Worm (Caenorhabditis elegans) whole organism, L3 larva: Measurements from ENCODE around the gene sid-5.

ENCODE experiments used
- R02D3.7 ChIP-seq: fragments of 150-350 bp; optimal IDR thresholded peaks from 2 replicates; lab custom pipeline; 2014; ENCODE audit warnings: missing biosample characterization, missing genetic modification characterization
- ZK546.5 ChIP-seq: sonication (generic microtip); optimal IDR thresholded peaks from 2 replicates; lab custom pipeline; 2017; ENCODE audit warnings: missing biosample characterization, missing genetic modification characterization
- aly-2 ChIP-seq: fragments of 150-350 bp; optimal IDR thresholded peaks from 2 replicates; lab custom pipeline; 2014; ENCODE audit warnings: missing biosample characterization, missing genetic modification characterization
- ama-1 ChIP-seq: fragments of 150-350 bp; optimal IDR thresholded peaks from 2 replicates; lab custom pipeline; 2018
- ceh-16 ChIP-seq: sonication (generic microtip); optimal IDR thresholded peaks from 2 replicates; lab custom pipeline; 2017; ENCODE audit warnings: missing biosample characterization, missing genetic modification characterization
- ceh-28 ChIP-seq: fragments of 150-350 bp; optimal IDR thresholded peaks from 2 replicates; lab custom pipeline; 2014; ENCODE audit warnings: missing biosample characterization, missing genetic modification reagents, missing genetic modification characterization
- ceh-82 ChIP-seq: fragments of 150-350 bp; optimal IDR thresholded peaks from 2 replicates; lab custom pipeline; 2014; ENCODE audit warnings: missing biosample characterization, missing genetic modification characterization
- daf-12 ChIP-seq: fragments of 150-350 bp; optimal IDR thresholded peaks from 2 replicates; lab custom pipeline; 2014; ENCODE audit warnings: missing biosample characterization, missing genetic modification reagents, missing genetic modification characterization
- egl-5 ChIP-seq: fragments of 150-350 bp; optimal IDR thresholded peaks from 2 replicates; lab custom pipeline; 2017; ENCODE audit warnings: missing biosample characterization, missing genetic modification reagents, missing genetic modification characterization, inconsistent platforms
- elt-1 ChIP-seq: fragments of 150-350 bp; optimal IDR thresholded peaks from 2 replicates; lab custom pipeline; 2014; ENCODE audit warnings: missing biosample characterization, missing genetic modification characterization
- elt-2 ChIP-seq: sonication (generic microtip); optimal IDR thresholded peaks from 2 replicates; lab custom pipeline; 2016; ENCODE audit warnings: missing genetic modification reagents, mild to moderate bottlenecking, missing genetic modification characterization, missing compliant biosample characterization
- elt-3 ChIP-seq, 3 experiments: fragments of 150-350 bp in 1 of 3; sonication (generic microtip) in 2 of 3; optimal IDR thresholded peaks; 2 replicates in 2 of 3; 4 replicates in 1 of 3; lab custom pipeline; 2014 to 2017; ENCODE audit warnings: missing biosample characterization in 3 of 3, missing genetic modification characterization in 3 of 3
- eor-1 ChIP-seq, 2 experiments: fragments of 150-350 bp; optimal IDR thresholded peaks; 2 replicates each; lab custom pipeline; 2014 to 2018; ENCODE audit warnings: missing biosample characterization in 2 of 2, missing genetic modification characterization in 2 of 2
- fkh-10 ChIP-seq: sonication (generic microtip); optimal IDR thresholded peaks from 2 replicates; lab custom pipeline; 2017; ENCODE audit warnings: missing biosample characterization, missing genetic modification reagents, missing genetic modification characterization
- fkh-2 ChIP-seq: fragments of 150-350 bp; optimal IDR thresholded peaks from 2 replicates; lab custom pipeline; 2014; ENCODE audit warnings: missing biosample characterization, missing genetic modification reagents, missing genetic modification characterization
- fos-1 ChIP-seq: fragments of 150-350 bp; optimal IDR thresholded peaks from 2 replicates; lab custom pipeline; 2014; ENCODE audit warnings: missing biosample characterization, missing genetic modification characterization
- hmg-11 ChIP-seq: sonication (generic microtip); optimal IDR thresholded peaks from 2 replicates; lab custom pipeline; 2016; ENCODE audit warnings: missing genetic modification characterization, missing compliant biosample characterization
- lin-15B ChIP-seq: fragments of 150-350 bp; optimal IDR thresholded peaks from 2 replicates; lab custom pipeline; 2014; ENCODE audit warnings: missing biosample characterization, missing genetic modification characterization
- lin-39 ChIP-seq: fragments of 150-350 bp; optimal IDR thresholded peaks from 2 replicates; lab custom pipeline; 2018; ENCODE audit warnings: missing biosample characterization, missing genetic modification reagents, missing genetic modification characterization
- lsy-12 ChIP-seq: sonication (generic microtip); optimal IDR thresholded peaks from 2 replicates; lab custom pipeline; 2016; ENCODE audit warnings: mild to moderate bottlenecking, missing genetic modification characterization, missing compliant biosample characterization
- mdl-1 ChIP-seq: fragments of 150-350 bp; optimal IDR thresholded peaks from 2 replicates; lab custom pipeline; 2014; ENCODE audit warnings: missing biosample characterization, missing genetic modification characterization
- nfya-1 ChIP-seq: sonication (generic microtip); optimal IDR thresholded peaks from 2 replicates; lab custom pipeline; 2017; ENCODE audit warnings: missing genetic modification characterization, mild to moderate bottlenecking, missing compliant biosample characterization, antibody characterized with exemption, moderate library complexity; ENCODE audit not compliant: insufficient read depth
- nhr-11 ChIP-seq: fragments of 150-350 bp; optimal IDR thresholded peaks from 2 replicates; lab custom pipeline; 2014; ENCODE audit warnings: missing biosample characterization, missing genetic modification characterization
- nhr-12 ChIP-seq: fragments of 150-350 bp; optimal IDR thresholded peaks from 2 replicates; lab custom pipeline; 2014; ENCODE audit warnings: missing biosample characterization, missing genetic modification characterization
- nhr-23 ChIP-seq: fragments of 150-350 bp; optimal IDR thresholded peaks from 2 replicates; lab custom pipeline; 2014; ENCODE audit warnings: missing biosample characterization, missing genetic modification reagents, missing genetic modification characterization
- nhr-25 ChIP-seq: sonication (generic microtip); optimal IDR thresholded peaks from 2 replicates; lab custom pipeline; 2017; ENCODE audit warnings: missing biosample characterization, missing genetic modification characterization
- nhr-28 ChIP-seq: fragments of 150-350 bp; optimal IDR thresholded peaks from 2 replicates; lab custom pipeline; 2014; ENCODE audit warnings: missing biosample characterization, missing genetic modification characterization
- nhr-43 ChIP-seq: sonication (generic microtip); optimal IDR thresholded peaks from 2 replicates; lab custom pipeline; 2016; ENCODE audit warnings: mild to moderate bottlenecking, missing genetic modification characterization, missing compliant biosample characterization; ENCODE audit not compliant: poor library complexity, severe bottlenecking
- nhr-76 ChIP-seq: fragments of 150-350 bp; sonication (generic microtip); optimal IDR thresholded peaks from 5 replicates; lab custom pipeline; 2014; ENCODE audit warnings: missing biosample characterization, missing genetic modification characterization
- nhr-77 ChIP-seq: fragments of 150-350 bp; optimal IDR thresholded peaks from 2 replicates; lab custom pipeline; 2014; ENCODE audit warnings: missing biosample characterization, missing genetic modification characterization
- pqm-1 ChIP-seq: fragments of 150-350 bp; optimal IDR thresholded peaks from 2 replicates; lab custom pipeline; 2017; ENCODE audit warnings: missing biosample characterization, missing genetic modification characterization, inconsistent platforms
- sea-2 ChIP-seq: fragments of 150-350 bp; sonication (generic microtip); optimal IDR thresholded peaks from 4 replicates; lab custom pipeline; 2014; ENCODE audit warnings: missing biosample characterization, missing genetic modification reagents, missing genetic modification characterization
- snpc-4 ChIP-seq: fragments of 150-350 bp; optimal IDR thresholded peaks from 2 replicates; lab custom pipeline; 2014; ENCODE audit warnings: missing biosample characterization, missing genetic modification characterization
- tbx-2 ChIP-seq: sonication (generic microtip); optimal IDR thresholded peaks from 2 replicates; lab custom pipeline; 2016; ENCODE audit warnings: mild to moderate bottlenecking, missing genetic modification characterization, missing compliant biosample characterization
- unc-39 ChIP-seq: sonication (generic microtip); optimal IDR thresholded peaks from 4 replicates; lab custom pipeline; 2017; ENCODE audit warnings: missing biosample characterization, missing genetic modification characterization
- zag-1 ChIP-seq: fragments of 150-350 bp; optimal IDR thresholded peaks from 2 replicates; lab custom pipeline; 2014; ENCODE audit warnings: missing biosample characterization, missing genetic modification characterization
- ztf-11 ChIP-seq: fragments of 150-350 bp; optimal IDR thresholded peaks from 2 replicates; lab custom pipeline; 2014; ENCODE audit warnings: missing biosample characterization, missing genetic modification characterization
- ztf-4 ChIP-seq: fragments of 150-350 bp; optimal IDR thresholded peaks from 2 replicates; lab custom pipeline; 2014; ENCODE audit warnings: missing biosample characterization, missing genetic modification characterization

Gene sid-5

DNA sequence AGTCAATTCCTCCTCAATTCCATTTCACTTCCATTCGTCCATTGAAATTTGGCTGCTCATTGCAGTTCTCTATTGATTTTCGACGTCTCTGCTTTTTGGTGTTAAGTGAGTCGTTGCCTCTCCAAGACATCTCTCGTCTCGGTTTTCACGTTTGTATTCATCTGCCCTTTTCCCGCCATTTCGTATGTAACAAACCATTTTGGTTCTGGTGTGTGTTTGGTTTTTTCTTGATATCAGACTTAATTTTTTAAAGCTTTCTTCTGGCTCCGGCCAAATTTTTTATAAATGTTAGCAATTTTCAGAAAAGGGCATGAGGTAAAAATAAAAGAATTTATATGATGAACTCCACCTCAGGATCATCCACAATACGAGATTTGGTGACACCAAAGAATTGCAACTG, 30.9 kb downstream of the sid-5 start, which contains the start of gene C16E9.2:
C16E9.2 (plus strand) TSS at position 301 of the 400 bp plus-strand sequence.
- TF ChIP-seq zag-1 (no peak), elt-3 (tag; optimal IDR thresholded peaks at IDR 0.05; lab: Kevin White, UChicago) (no peak), elt-2 (tag; lab: Kevin White, UChicago) (no peak), nhr-11 (tag; lab: Kevin White, UChicago) (no peak), daf-12 (tag; lab: Kevin White, UChicago) (no peak), nhr-76 (tag; lab: Kevin White, UChicago) (no peak), nhr-25 (tag; lab: Kevin White, UChicago) (no peak), ama-1 (lab: Kevin White, UChicago) (no peak), tbx-2 (tag; lab: Kevin White, UChicago) (no peak), elt-1 (no peak), mdl-1 (tag; lab: Kevin White, UChicago) (no peak), snpc-4 (tag; lab: Kevin White, UChicago) (no peak), lin-39 (tag; lab: Kevin White, UChicago) (no peak), nhr-28 (no peak), ceh-16 (no peak), pqm-1 (tag; lab: Kevin White, UChicago) (no peak), eor-1 (tag; optimal IDR thresholded peaks at IDR 0.05; lab: Kevin White, UChicago) (no peak)

ce11 chrX:6937742-6938141, 33.2 kb downstream of the sid-5 start:
- no peak for TF ChIP-seq zag-1
- TF ChIP-seq lin-15B (tag; lab: Kevin White, UChicago), result no peak
- no peak for TF ChIP-seq hmg-11 (tag; lab: Kevin White, UChicago)
- no peak for TF ChIP-seq lsy-12 (tag; lab: Kevin White, UChicago)
- no peak for TF ChIP-seq unc-39 (tag; lab: Kevin White, UChicago)
- TF ChIP-seq daf-12 (tag; lab: Kevin White, UChicago), result no peak
- no peak for TF ChIP-seq nhr-11 (tag; lab: Kevin White, UChicago)
- TF ChIP-seq ZK546.5 (tag; lab: Kevin White, UChicago), result no peak
- no peak for TF ChIP-seq ztf-4
- TF ChIP-seq nhr-23 (tag; lab: Kevin White, UChicago), result no peak
- no peak for TF ChIP-seq fkh-2 (tag; lab: Kevin White, UChicago)
- no peak for TF ChIP-seq nhr-77 (tag; lab: Kevin White, UChicago)
- no peak for TF ChIP-seq ceh-16
- no peak for TF ChIP-seq egl-5 (tag; lab: Kevin White, UChicago)
- TF ChIP-seq snpc-4 (tag; lab: Kevin White, UChicago), result no peak

DNA sequence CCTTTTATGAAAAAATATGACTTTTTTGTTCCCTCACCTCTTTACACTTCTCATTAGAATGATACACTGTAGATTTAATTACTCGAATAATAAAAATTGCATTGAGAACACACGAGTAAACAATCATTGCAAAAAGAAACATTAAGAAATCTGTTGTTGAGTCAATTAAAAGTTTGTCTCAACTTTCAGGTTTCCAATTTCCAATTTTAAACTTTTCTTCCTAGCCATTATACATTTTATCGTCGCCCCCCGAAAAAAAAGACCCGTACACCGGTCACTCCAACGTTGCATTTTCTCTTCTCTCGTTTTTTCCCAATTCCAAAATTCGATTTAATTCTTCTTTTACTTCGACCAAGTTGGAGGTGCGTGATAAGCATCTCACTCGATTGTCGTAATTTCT, 35.4 kb downstream of the sid-5 start, which contains the start of gene C16E9.1:
C16E9.1 (plus strand) TSS at position 301 of the 400 bp plus-strand sequence.
- TF ChIP-seq sea-2 (GFP tag; lab: Kevin White, UChicago) (no peak), hmg-11 (tag; lab: Kevin White, UChicago) (no peak), R02D3.7 (tag; lab: Kevin White, UChicago) (no peak), mdl-1 (tag; lab: Kevin White, UChicago) (no peak), nfya-1 (tag; lab: Kevin White, UChicago) (no peak), ceh-28 (tag; lab: Kevin White, UChicago) (no peak), ztf-4 (no peak), nhr-23 (tag; lab: Kevin White, UChicago) (no peak), snpc-4 (tag; lab: Kevin White, UChicago) (no peak), fkh-10 (GFP tag; lab: Kevin White, UChicago) (no peak), unc-39 (tag; lab: Kevin White, UChicago) (no peak), fkh-2 (tag; lab: Kevin White, UChicago) (no peak), aly-2 (tag; lab: Kevin White, UChicago) (no peak), ztf-11 (tag; lab: Kevin White, UChicago) (no peak), nhr-43 (no peak), nhr-12 (tag; lab: Kevin White, UChicago) (no peak), ceh-16 (no peak), nhr-11 (tag; lab: Kevin White, UChicago) (no peak), egl-5 (tag; lab: Kevin White, UChicago) (no peak), ceh-82 (tag; lab: Kevin White, UChicago) (no peak)

ce11 chrX:6940775-6941174, 36.3 kb downstream of the sid-5 start:
- TF ChIP-seq ama-1 (lab: Kevin White, UChicago), result no peak
- TF ChIP-seq pqm-1 (tag; lab: Kevin White, UChicago), result no peak
- no peak for TF ChIP-seq fos-1 (tag; lab: Kevin White, UChicago)
- TF ChIP-seq elt-3 (tag; optimal IDR thresholded peaks at IDR 0.05; lab: Kevin White, UChicago), result no peak
